Worm (Caenorhabditis elegans) whole organism, midembryonic: Measurements from ENCODE around the gene F27C8.3.

Experiments used
- T22C8.4 ChIP-seq: fragments of 200-800 bp; sonication (Bioruptor generic); IDR thresholded peaks from 2 replicates; pipeline ENCODE4 v1.3.6; 2022; ENCODE audit warnings: missing genetic modification characterization, missing compliant biosample characterization
- flt-1 ChIP-seq: fragments of 200-800 bp; sonication (Bioruptor generic); IDR thresholded peaks from 2 replicates; pipeline ENCODE4 v1.3.6; 2022; ENCODE audit warnings: missing genetic modification characterization, missing compliant biosample characterization
- klf-2 ChIP-seq: fragments of 200-800 bp; sonication (Bioruptor generic); conservative IDR thresholded peaks from 2 replicates; pipeline ENCODE4 v1.3.6; 2022; ENCODE audit warnings: missing genetic modification reagents, missing genetic modification characterization, missing compliant biosample characterization
- med-1 ChIP-seq: sonication (generic microtip); optimal IDR thresholded peaks from 2 replicates; lab custom pipeline; 2017; ENCODE audit warnings: missing genetic modification characterization, mild to moderate bottlenecking, missing compliant biosample characterization, antibody characterized with exemption, missing genetic modification reagents; ENCODE audit not compliant: insufficient read depth
- ref-1 ChIP-seq: fragments of 200-800 bp; sonication (Bioruptor generic); conservative IDR thresholded peaks from 2 replicates; pipeline ENCODE4 v1.3.6; 2022; ENCODE audit warnings: missing genetic modification reagents, missing genetic modification characterization, missing compliant biosample characterization
- tab-1 ChIP-seq: fragments of 200-800 bp; sonication (Bioruptor generic); IDR thresholded peaks from 2 replicates; pipeline ENCODE4 v1.3.6; 2022; ENCODE audit warnings: missing genetic modification characterization, missing compliant biosample characterization
- ztf-23 ChIP-seq: fragments of 200-800 bp; sonication (Bioruptor generic); IDR thresholded peaks from 2 replicates; pipeline ENCODE4 v1.3.6; 2022; ENCODE audit warnings: missing genetic modification reagents, missing genetic modification characterization, missing compliant biosample characterization
- ztf-29 ChIP-seq: fragments of 200-800 bp; sonication (Bioruptor generic); IDR thresholded peaks from 2 replicates; pipeline ENCODE4 v1.3.6; 2022; ENCODE audit warnings: missing genetic modification reagents, missing genetic modification characterization, missing compliant biosample characterization

DNA sequence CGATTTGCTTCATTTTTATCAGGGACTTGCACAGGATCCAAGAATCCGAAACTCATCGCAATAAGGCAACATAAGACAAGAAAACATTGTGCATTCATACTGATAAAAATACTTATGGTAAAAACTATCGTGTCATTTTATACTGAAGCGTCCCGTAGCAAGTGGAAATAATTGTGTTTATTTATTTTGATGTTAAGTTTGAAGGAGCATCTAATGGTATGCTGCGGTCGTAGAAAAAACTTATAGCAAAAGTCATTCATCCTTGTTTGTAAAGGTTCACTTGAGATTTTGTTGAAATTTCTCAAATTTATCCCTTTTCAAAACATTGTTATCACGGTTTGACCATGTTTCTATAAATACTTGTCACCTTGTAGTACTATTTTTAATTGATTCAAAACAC is 29.3 kb upstream of the F27C8.3 start, which contains the start of gene W09C2.10:
- TF ChIP-seq flt-1 (GFP tag; lab: Robert Waterston, UW) (no peak), ztf-23 (GFP tag; lab: Robert Waterston, UW) (no peak), klf-2 (GFP tag; lab: Robert Waterston, UW) (no peak), T22C8.4 (GFP tag; lab: Robert Waterston, UW) (no peak), tab-1 (GFP tag; lab: Robert Waterston, UW) (no peak), ref-1 (no peak), med-1 (GFP tag; lab: Kevin White, UChicago) (no peak), ztf-29 (GFP tag; lab: Robert Waterston, UW) (no peak)
